Worm (Caenorhabditis elegans): ENCODE data around the gene pmp-3.

pmp-3 gene

ce11 chrV:14696604-14697307 lies 50.2 kb downstream of the pmp-3 start, which contains the start of gene unc-112 (continued):
- TF ChIP-seq ccch-3 (GFP tag; optimal IDR thresholded peaks at IDR 0.05) (no peak), nhr-120 (GFP tag; IDR thresholded peaks at IDR 0.05) (no peak), pbrm-1 (GFP tag; IDR thresholded peaks at IDR 0.05) (0 out of 2 replicates have a peak, but pooled peaks have one; percentile 24), lir-1 (GFP tag; conservative IDR thresholded peaks at IDR 0.05) (no peak), attf-5 (GFP tag; optimal IDR thresholded peaks at IDR 0.05) (peak; percentile 80), dox-1 (GFP tag; IDR thresholded peaks at IDR 0.05) (peak; percentile 90), rcor-1 (GFP tag; IDR thresholded peaks at IDR 0.05) (peak; percentile 37; the same call in 1 of the 2 replicates), C06A6.2 (GFP tag; conservative IDR thresholded peaks at IDR 0.05) (no peak), athp-1 (tag; optimal IDR thresholded peaks at IDR 0.05) (no peak), F39B2.1 (GFP tag; IDR thresholded peaks at IDR 0.05) (no peak), hmg-1.2 (GFP tag; IDR thresholded peaks at IDR 0.05) (peak; percentile 86), ztf-26 (tag; optimal IDR thresholded peaks at IDR 0.05) (peak; percentile 28), K11D2.4 (GFP tag; IDR thresholded peaks at IDR 0.05) (0 out of 2 replicates have a peak, but pooled peaks have one; percentile 26), hmg-20 (GFP tag; IDR thresholded peaks at IDR 0.05) (peak; percentile 59; the same call in 1 of the 2 replicates)

ce11 chrV:14698005-14698404 lies 51.5 kb downstream of the pmp-3 start:
- TF ChIP-seq madf-6 (GFP tag; IDR thresholded peaks at IDR 0.05) (peak; percentile 48; the same call in 1 of the 2 replicates), unc-62 (GFP tag; optimal IDR thresholded peaks at IDR 0.05) (no peak), lir-1 (GFP tag; conservative IDR thresholded peaks at IDR 0.05) (no peak), B0035.1 (tag; optimal IDR thresholded peaks at IDR 0.05) (no peak), somi-1 (GFP tag; optimal IDR thresholded peaks at IDR 0.05) (no peak), F33H1.4 (GFP tag; IDR thresholded peaks at IDR 0.05) (peak; percentile 40; the same call in 1 of the 2 replicates), nhr-90 (tag; optimal IDR thresholded peaks at IDR 0.05) (no peak), snpc-1.1 (tag; optimal IDR thresholded peaks at IDR 0.05; ENCODE audit: insufficient read depth) (peak; percentile 19), mel-28 (tag; optimal IDR thresholded peaks at IDR 0.05; ENCODE audit: borderline replicate concordance) (no peak), F37B4.10 (GFP tag; IDR thresholded peaks at IDR 0.05) (no peak), ztf-22 (GFP tag; optimal IDR thresholded peaks at IDR 0.05) (no peak), efl-1 (GFP tag; optimal IDR thresholded peaks at IDR 0.05) (peak; percentile 9), tbp1 (GFP tag; optimal IDR thresholded peaks at IDR 0.05) (no peak), lag-1 (GFP tag; IDR thresholded peaks at IDR 0.05) (no peak), K11D2.4 (GFP tag; IDR thresholded peaks at IDR 0.05) (no peak), madf-8 (GFP tag; conservative IDR thresholded peaks at IDR 0.05) (no peak), pbrm-1 (GFP tag; IDR thresholded peaks at IDR 0.05) (no peak), lsl-1 (GFP tag; optimal IDR thresholded peaks at IDR 0.05) (peak; percentile 91)

- TF ChIP-seq ztf-28 (GFP tag; IDR thresholded peaks at IDR 0.05) = no peak
- TF ChIP-seq xnd-1 (tag; optimal IDR thresholded peaks at IDR 0.05) = no peak
- TF ChIP-seq rec-8 (tag; optimal IDR thresholded peaks at IDR 0.05) = no peak
- TF ChIP-seq egl-44 (GFP tag; IDR thresholded peaks at IDR 0.05) = no peak
- TF ChIP-seq nhr-90 (tag; optimal IDR thresholded peaks at IDR 0.05) = no peak
- no peak for TF ChIP-seq K11D2.4 (GFP tag; IDR thresholded peaks at IDR 0.05)
- no peak for TF ChIP-seq unc-62 (GFP tag; optimal IDR thresholded peaks at IDR 0.05)
Measured at ce11 chrV:14698666-14699065, 52.1 kb downstream of the pmp-3 start, which contains the start of gene set-5. TSS of gene set-5 (plus strand) at chrV:14698966.

Measured in whole organism, young adult.